Fruit fly (Drosophila melanogaster) whole organism, embryonic: ENCODE results near the gene Polr2I.
A peak's percentile ranks its signal among the peaks of the same experiment; 100 is the strongest.

ENCODE experiments used
- BtbVII ChIP-seq: fragments of 200-800 bp; sonication (Bioruptor generic); optimal IDR thresholded peaks from 3 replicates; lab custom pipeline; 2017; ENCODE audit warnings: missing biosample characterization, mild to moderate bottlenecking, missing genetic modification characterization
- CG10565 ChIP-seq: fragments of 200-800 bp; sonication (Bioruptor generic); optimal IDR thresholded peaks from 3 replicates; lab custom pipeline; 2016; ENCODE audit warnings: missing biosample characterization, mild to moderate bottlenecking, missing genetic modification characterization
- CG11504 ChIP-seq: fragments of 200-800 bp; sonication (Bioruptor generic); optimal IDR thresholded peaks from 3 replicates; lab custom pipeline; 2019; ENCODE audit warnings: missing biosample characterization, mild to moderate bottlenecking, missing genetic modification characterization, moderate library complexity
- CG1233 ChIP-seq: fragments of 200-800 bp; sonication (Bioruptor generic); optimal IDR thresholded peaks from 4 replicates; lab custom pipeline; 2018; ENCODE audit warnings: missing biosample characterization, mild to moderate bottlenecking, missing genetic modification characterization
- CG12769 ChIP-seq: fragments of 200-800 bp; sonication (Bioruptor generic); optimal IDR thresholded peaks from 2 replicates; lab custom pipeline; 2019; ENCODE audit warnings: missing biosample characterization, mild to moderate bottlenecking, missing genetic modification characterization, moderate library complexity
- CG17359 ChIP-seq: fragments of 200-800 bp; sonication (Bioruptor generic); optimal IDR thresholded peaks from 3 replicates; lab custom pipeline; 2018; ENCODE audit warnings: missing biosample characterization, mild to moderate bottlenecking, missing genetic modification characterization, moderate library complexity
- CG17912 ChIP-seq: fragments of 200-800 bp; sonication (Bioruptor generic); optimal IDR thresholded peaks from 2 replicates; lab custom pipeline; 2018; ENCODE audit warnings: missing biosample characterization, mild to moderate bottlenecking, missing genetic modification characterization
- CG1832 ChIP-seq: fragments of 200-800 bp; sonication (Bioruptor generic); optimal IDR thresholded peaks from 2 replicates; lab custom pipeline; 2017; ENCODE audit warnings: missing biosample characterization, mild to moderate bottlenecking, missing genetic modification characterization, inconsistent platforms
- CG2116 ChIP-seq: fragments of 200-800 bp; sonication (Bioruptor generic); optimal IDR thresholded peaks from 3 replicates; lab custom pipeline; 2018; ENCODE audit warnings: missing biosample characterization, mild to moderate bottlenecking, missing genetic modification characterization
- CG2875 ChIP-seq: fragments of 200-800 bp; sonication (Bioruptor generic); optimal IDR thresholded peaks from 2 replicates; lab custom pipeline; 2017; ENCODE audit warnings: missing biosample characterization, mild to moderate bottlenecking, missing genetic modification characterization, missing genetic modification reagents
- CG31224 ChIP-seq: fragments of 200-800 bp; sonication (Bioruptor generic); IDR thresholded peaks from 2 replicates; pipeline ENCODE4 v1.3.6; 2022; ENCODE audit warnings: missing biosample characterization, missing genetic modification characterization
- CG34376 ChIP-seq: fragments of 200-800 bp; sonication (Bioruptor generic); optimal IDR thresholded peaks from 2 replicates; lab custom pipeline; 2018; ENCODE audit warnings: missing biosample characterization, mild to moderate bottlenecking, missing genetic modification characterization
- CG34422 ChIP-seq: fragments of 200-800 bp; sonication (Bioruptor generic); IDR thresholded peaks from 3 replicates; pipeline ENCODE4 v1.3.6; 2022; ENCODE audit warnings: missing biosample characterization, missing genetic modification characterization
- CG4730 ChIP-seq: fragments of 200-800 bp; sonication (Bioruptor generic); IDR thresholded peaks from 2 replicates; pipeline ENCODE4 v1.3.6; 2022; ENCODE audit warnings: missing biosample characterization, missing genetic modification characterization
- CG6813 ChIP-seq: fragments of 200-800 bp; sonication (Bioruptor generic); optimal IDR thresholded peaks from 2 replicates; lab custom pipeline; 2017; ENCODE audit warnings: missing biosample characterization, missing genetic modification characterization, mild to moderate bottlenecking, moderate library complexity, missing genetic modification reagents
- CG7372 ChIP-seq: fragments of 200-800 bp; sonication (Bioruptor generic); IDR thresholded peaks from 2 replicates; pipeline ENCODE4 v1.3.6; 2022; ENCODE audit warnings: missing biosample characterization, missing genetic modification characterization
- CG8281 ChIP-seq: fragments of 200-800 bp; sonication (Bioruptor generic); optimal IDR thresholded peaks from 2 replicates; lab custom pipeline; 2018; ENCODE audit warnings: missing biosample characterization, mild to moderate bottlenecking, missing genetic modification characterization, moderate library complexity
- CG8359 ChIP-seq: fragments of 200-800 bp; sonication (Bioruptor generic); optimal IDR thresholded peaks from 2 replicates; lab custom pipeline; 2017; ENCODE audit warnings: missing biosample characterization, mild to moderate bottlenecking, missing genetic modification characterization, borderline replicate concordance
- CG8944 ChIP-seq: fragments of 200-800 bp; sonication (Bioruptor generic); optimal IDR thresholded peaks from 3 replicates; lab custom pipeline; 2016; ENCODE audit warnings: missing biosample characterization, missing genetic modification characterization
- CG9609 ChIP-seq: fragments of 200-800 bp; sonication (Bioruptor generic); optimal IDR thresholded peaks from 3 replicates; lab custom pipeline; 2016; ENCODE audit warnings: missing biosample characterization, missing genetic modification characterization
- CoRest ChIP-seq: fragments of 200-800 bp; sonication (Bioruptor generic); optimal IDR thresholded peaks from 3 replicates; lab custom pipeline; 2018; ENCODE audit warnings: missing biosample characterization, mild to moderate bottlenecking, missing genetic modification characterization, moderate library complexity
- D19A ChIP-seq: fragments of 200-800 bp; optimal IDR thresholded peaks from 3 replicates; lab custom pipeline; 2019; ENCODE audit warnings: missing biosample characterization, mild to moderate bottlenecking, missing genetic modification characterization, moderate library complexity
- Deaf1 ChIP-seq: fragments of 200-800 bp; optimal IDR thresholded peaks from 3 replicates; lab custom pipeline; 2019; ENCODE audit warnings: missing biosample characterization, mild to moderate bottlenecking, missing genetic modification characterization, moderate library complexity
- E2f1 ChIP-seq: fragments of 200-800 bp; sonication (Bioruptor generic); IDR thresholded peaks from 2 replicates; pipeline ENCODE4 v1.3.6; 2022; ENCODE audit warnings: missing biosample characterization, missing genetic modification characterization
- ERR ChIP-seq: fragments of 200-800 bp; sonication (Bioruptor generic); optimal IDR thresholded peaks from 2 replicates; lab custom pipeline; 2016; ENCODE audit warnings: missing biosample characterization, missing genetic modification characterization
- MTF-1 ChIP-seq: fragments of 200-800 bp; sonication (Bioruptor generic); optimal IDR thresholded peaks from 2 replicates; lab custom pipeline; 2018; ENCODE audit warnings: missing biosample characterization, mild to moderate bottlenecking, missing genetic modification characterization, borderline replicate concordance
- Med ChIP-seq: fragments of 200-800 bp; sonication (Bioruptor generic); peaks from one replicate; lab custom pipeline; 2016; ENCODE audit warnings: missing biosample characterization, missing genetic modification characterization, mild to moderate bottlenecking, inconsistent platforms, moderate library complexity
- NC2β ChIP-seq: fragments of 200-800 bp; sonication (Bioruptor generic); optimal IDR thresholded peaks from 2 replicates; lab custom pipeline; 2016; ENCODE audit warnings: missing biosample characterization, missing genetic modification characterization
- Optix ChIP-seq: fragments of 200-800 bp; sonication (Bioruptor generic); IDR thresholded peaks from 3 replicates; pipeline ENCODE4 v1.3.6; 2022; ENCODE audit warnings: missing biosample characterization, missing genetic modification characterization
- Scr ChIP-seq: fragments of 200-800 bp; sonication (Bioruptor generic); IDR thresholded peaks from 2 replicates; pipeline ENCODE4 v1.3.6; 2022; ENCODE audit warnings: missing biosample characterization, missing genetic modification characterization; ENCODE audit not compliant: partially characterized antibody
- TFAM ChIP-seq: fragments of 200-800 bp; sonication (Bioruptor generic); optimal IDR thresholded peaks from 2 replicates; lab custom pipeline; 2017; ENCODE audit warnings: missing biosample characterization, missing genetic modification characterization, inconsistent platforms
- abd-A ChIP-seq: fragments of 200-800 bp; sonication (Bioruptor generic); optimal IDR thresholded peaks from 3 replicates; lab custom pipeline; 2019; ENCODE audit warnings: missing biosample characterization, mild to moderate bottlenecking, missing genetic modification characterization, moderate library complexity
- ash1 ChIP-seq: fragments of 200-800 bp; sonication (Bioruptor generic); optimal IDR thresholded peaks from 2 replicates; lab custom pipeline; 2018; ENCODE audit warnings: missing biosample characterization, mild to moderate bottlenecking, missing genetic modification characterization
- chif ChIP-seq, 2 experiments: fragments of 200-800 bp; sonication (Bioruptor generic); optimal IDR thresholded peaks; 3 replicates each; lab custom pipeline; 2016; ENCODE audit warnings: missing biosample characterization in 2 of 2, missing genetic modification characterization in 2 of 2
- crol ChIP-seq: fragments of 200-800 bp; sonication (Bioruptor generic); IDR thresholded peaks from 2 replicates; pipeline ENCODE4 v1.3.6; 2022; ENCODE audit warnings: missing biosample characterization, missing genetic modification characterization
- dimm ChIP-seq: fragments of 200-800 bp; sonication (Bioruptor generic); IDR thresholded peaks from 2 replicates; pipeline ENCODE4 v1.3.6; 2022; ENCODE audit warnings: missing biosample characterization, missing genetic modification characterization
- gcm2 ChIP-seq: fragments of 200-800 bp; sonication (Bioruptor generic); optimal IDR thresholded peaks from 2 replicates; lab custom pipeline; 2016; ENCODE audit warnings: missing biosample characterization, missing genetic modification characterization
- gfzf ChIP-seq: fragments of 200-800 bp; sonication (Bioruptor generic); optimal IDR thresholded peaks from 2 replicates; lab custom pipeline; 2016; ENCODE audit warnings: missing biosample characterization, mild to moderate bottlenecking, missing genetic modification characterization, moderate library complexity
- ham ChIP-seq: fragments of 200-800 bp; sonication (Bioruptor generic); IDR thresholded peaks from 2 replicates; pipeline ENCODE4 v1.3.6; 2022; ENCODE audit warnings: missing biosample characterization, missing genetic modification characterization
- inv ChIP-seq: fragments of 200-800 bp; sonication (Bioruptor generic); IDR thresholded peaks from 2 replicates; pipeline ENCODE4 v1.3.6; 2022; ENCODE audit warnings: missing biosample characterization, missing genetic modification characterization; ENCODE audit not compliant: partially characterized antibody
- kni ChIP-seq: fragments of 200-800 bp; sonication (Bioruptor generic); optimal IDR thresholded peaks from 3 replicates; lab custom pipeline; 2017; ENCODE audit warnings: mild to moderate bottlenecking, missing biosample characterization, missing genetic modification reagents, missing genetic modification characterization
- lilli ChIP-seq: fragments of 200-800 bp; sonication (Bioruptor generic); optimal IDR thresholded peaks from 3 replicates; lab custom pipeline; 2016; ENCODE audit warnings: missing biosample characterization, missing genetic modification characterization
- maf-S ChIP-seq: fragments of 200-800 bp; sonication (Bioruptor generic); optimal IDR thresholded peaks from 2 replicates; lab custom pipeline; 2016; ENCODE audit warnings: missing biosample characterization, missing genetic modification characterization
- org-1 ChIP-seq: fragments of 200-800 bp; sonication (Bioruptor generic); optimal IDR thresholded peaks from 2 replicates; lab custom pipeline; 2017; ENCODE audit warnings: missing biosample characterization, missing genetic modification characterization
- p53 ChIP-seq: fragments of 200-800 bp; sonication (Bioruptor generic); optimal IDR thresholded peaks from 2 replicates; lab custom pipeline; 2016; ENCODE audit warnings: missing biosample characterization, missing genetic modification characterization
- prd ChIP-seq, 3 experiments: fragments of >200 bp in 2 of 3; fragments of 200-800 bp in 1 of 3; sonication (Bioruptor generic) in 1 of 3; optimal IDR thresholded peaks in 2 of 3; IDR thresholded peaks in 1 of 3; 2 replicates in 2 of 3; 3 replicates in 1 of 3; pipeline versions ENCODE4 v1.3.6 to Lab custom; 2017 to 2022; ENCODE audit warnings: missing biosample characterization in 1 of 3, missing genetic modification characterization in 1 of 3
- repo ChIP-seq: fragments of 200-800 bp; sonication (Bioruptor generic); optimal IDR thresholded peaks from 2 replicates; lab custom pipeline; 2016; ENCODE audit warnings: missing biosample characterization, missing genetic modification characterization
- schlank ChIP-seq: fragments of 200-800 bp; sonication (Bioruptor generic); optimal IDR thresholded peaks from 2 replicates; lab custom pipeline; 2018; ENCODE audit warnings: missing biosample characterization, mild to moderate bottlenecking, missing genetic modification characterization
- ssp ChIP-seq: fragments of 200-800 bp; sonication (Bioruptor generic); IDR thresholded peaks from 2 replicates; pipeline ENCODE4 v1.3.6; 2022; ENCODE audit warnings: missing biosample characterization, missing genetic modification characterization
- zen2 ChIP-seq: fragments of 200-800 bp; sonication (Bioruptor generic); IDR thresholded peaks from 3 replicates; pipeline ENCODE4 v1.3.6; 2022; ENCODE audit warnings: missing biosample characterization, missing genetic modification characterization; ENCODE audit not compliant: partially characterized antibody

Gene Polr2I

DNA sequence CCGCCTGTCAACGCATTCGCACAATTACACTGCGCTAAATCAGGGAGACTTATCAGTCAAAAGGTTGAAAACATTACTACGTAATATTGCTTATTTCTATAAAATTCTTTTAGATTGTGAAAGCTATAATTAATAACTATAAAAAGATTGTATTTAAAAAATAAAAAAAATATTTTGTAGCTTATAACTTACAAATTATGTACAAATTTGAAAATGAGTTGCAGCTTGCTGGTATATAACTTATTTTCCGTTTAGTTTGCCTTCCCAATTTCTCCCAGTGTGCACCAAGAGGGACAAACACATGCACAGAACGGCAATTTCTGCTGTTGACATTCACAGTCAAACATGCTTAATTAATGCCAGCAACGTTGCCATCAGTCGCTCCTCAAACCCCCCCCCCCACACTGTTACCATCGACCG is 44.9 kb downstream of the Polr2I start (continued):
- TF ChIP-seq chif (GFP tag; optimal IDR thresholded peaks at IDR 0.05; lab: Kevin White, UChicago) (peak in 1 of 2 experiments; percentile 1), crol (no peak), CoRest (peak; percentile 77), BtbVII (peak; percentile 86), CG2875 (GFP tag; lab: Kevin White, UChicago) (peak; percentile 25), maf-S (no peak), p53 (no peak), CG1233 (GFP tag; lab: Kevin White, UChicago) (peak; percentile 71), ash1 (GFP tag; lab: Kevin White, UChicago) (no peak), NC2β (no peak), inv (GFP tag; lab: Robert Waterston, UW) (no peak), CG11504 (tag; lab: Kevin White, UChicago) (peak; percentile 91), D19A (peak; percentile 78), ssp (GFP tag; lab: Robert Waterston, UW) (peak; percentile 37; the same call in 1 of the 2 replicates), CG4730 (GFP tag; lab: Robert Waterston, UW) (no peak), dimm (GFP tag; lab: Robert Waterston, UW) (0 out of 2 replicates have a peak, but pooled peaks have one; percentile 5), prd (optimal IDR thresholded peaks at IDR 0.05; lab: Kevin White, UChicago) (no peak), prd (GFP tag; IDR thresholded peaks at IDR 0.05; lab: Robert Waterston, UW) (peak; percentile 66), CG31224 (GFP tag; lab: Robert Waterston, UW) (no peak), CG34376 (GFP tag; lab: Kevin White, UChicago) (peak; percentile 50), CG8944 (GFP tag; lab: Kevin White, UChicago) (no peak), org-1 (GFP tag; lab: Kevin White, UChicago) (peak; percentile 63), gfzf (GFP tag; lab: Kevin White, UChicago) (no peak), CG34422 (GFP tag; lab: Robert Waterston, UW) (0 out of 3 replicates have a peak, but pooled peaks have one; percentile 21), CG8281 (tag; lab: Kevin White, UChicago) (peak; percentile 36), CG10565 (GFP tag; lab: Kevin White, UChicago) (no peak), CG17359 (peak; percentile 75), Scr (GFP tag; lab: Robert Waterston, UW) (no peak), CG6813 (GFP tag; lab: Kevin White, UChicago) (peak; percentile 70), CG8359 (GFP tag; lab: Kevin White, UChicago) (peak; percentile 61), CG12769 (tag; lab: Kevin White, UChicago) (no peak), E2f1 (peak; percentile 60; the same call in 1 of the 2 replicates), zen2 (no peak), ERR (GFP tag; lab: Kevin White, UChicago) (no peak), TFAM (GFP tag; lab: Kevin White, UChicago) (no peak), Optix (GFP tag; lab: Robert Waterston, UW) (0 out of 3 replicates have a peak, but pooled peaks have one; percentile 32), ham (GFP tag; lab: Robert Waterston, UW) (no peak), lilli (GFP tag; lab: Kevin White, UChicago) (peak; percentile 18), CG7372 (GFP tag; lab: Robert Waterston, UW) (peak; percentile 44), CG17912 (GFP tag; lab: Kevin White, UChicago) (no peak), gcm2 (no peak), Med (GFP tag; lab: Kevin White, UChicago) (peak; percentile 58), schlank (tag; lab: Kevin White, UChicago) (no peak), abd-A (tag; lab: Kevin White, UChicago) (no peak), CG1832 (GFP tag; lab: Kevin White, UChicago) (no peak), Deaf1 (tag; lab: Kevin White, UChicago) (peak; percentile 40), kni (GFP tag; lab: Kevin White, UChicago) (no peak), CG2116 (GFP tag; lab: Kevin White, UChicago) (no peak), CG9609 (GFP tag; lab: Kevin White, UChicago) (no peak), MTF-1 (GFP tag; lab: Kevin White, UChicago) (peak; percentile 20), repo (GFP tag; lab: Kevin White, UChicago) (no peak)
